Fruit fly (Drosophila melanogaster) whole organism, embryonic: ENCODE measurements around the gene Pgant2.

Experiments
- Abd-B ChIP-seq: fragments of 200-800 bp; sonication (Bioruptor generic); optimal IDR thresholded peaks from 2 replicates; lab custom pipeline; 2018; ENCODE audit warnings: missing biosample characterization, mild to moderate bottlenecking, missing genetic modification characterization, moderate library complexity
- Awh ChIP-seq: fragments of 200-800 bp; sonication (Bioruptor generic); IDR thresholded peaks from 2 replicates; pipeline ENCODE4, ENCODE4 v1.3.6; 2022; ENCODE audit warnings: missing biosample characterization, missing genetic modification characterization
- B-H2 ChIP-seq: fragments of 200-800 bp; sonication (Bioruptor generic); optimal IDR thresholded peaks from 2 replicates; lab custom pipeline; 2018; ENCODE audit warnings: missing biosample characterization, mild to moderate bottlenecking, missing genetic modification characterization
- CG10959 ChIP-seq: fragments of 200-800 bp; sonication (Bioruptor generic); IDR thresholded peaks from 2 replicates; pipeline ENCODE4 v1.3.6; 2022; ENCODE audit warnings: missing biosample characterization, missing genetic modification characterization
- CG12769 ChIP-seq: fragments of 200-800 bp; sonication (Bioruptor generic); optimal IDR thresholded peaks from 2 replicates; lab custom pipeline; 2019; ENCODE audit warnings: missing biosample characterization, mild to moderate bottlenecking, missing genetic modification characterization, moderate library complexity
- CG13424 ChIP-seq: fragments of 200-800 bp; sonication (Bioruptor generic); optimal IDR thresholded peaks from 2 replicates; lab custom pipeline; 2019; ENCODE audit warnings: missing biosample characterization, mild to moderate bottlenecking, missing genetic modification characterization, moderate library complexity
- CG14050 ChIP-seq: fragments of 200-800 bp; sonication (Bioruptor generic); IDR thresholded peaks from 3 replicates; pipeline ENCODE4 v1.3.6; 2022; ENCODE audit warnings: missing biosample characterization, missing genetic modification characterization
- CG15514 ChIP-seq: fragments of 200-800 bp; sonication (Bioruptor generic); optimal IDR thresholded peaks from 3 replicates; lab custom pipeline; 2017; ENCODE audit warnings: missing biosample characterization, missing genetic modification characterization, mild to moderate bottlenecking, moderate library complexity, missing genetic modification reagents
- CG1602 ChIP-seq: fragments of 200-800 bp; sonication (Bioruptor generic); optimal IDR thresholded peaks from 3 replicates; lab custom pipeline; 2016; ENCODE audit warnings: missing biosample characterization, missing genetic modification characterization
- CG1647 ChIP-seq: fragments of 200-800 bp; sonication (Bioruptor generic); optimal IDR thresholded peaks from 3 replicates; lab custom pipeline; 2016; ENCODE audit warnings: missing biosample characterization, missing genetic modification characterization
- CG18262 ChIP-seq: fragments of 200-800 bp; optimal IDR thresholded peaks from 3 replicates; lab custom pipeline; 2019; ENCODE audit warnings: missing biosample characterization, mild to moderate bottlenecking, missing genetic modification characterization, moderate library complexity
- CG2129 ChIP-seq: fragments of 200-800 bp; sonication (Bioruptor generic); IDR thresholded peaks from 2 replicates; pipeline ENCODE4 v1.3.6; 2022; ENCODE audit warnings: missing biosample characterization, missing genetic modification characterization; ENCODE audit not compliant: partially characterized antibody
- CG31365 ChIP-seq: fragments of 200-800 bp; sonication (Bioruptor generic); optimal IDR thresholded peaks from 2 replicates; lab custom pipeline; 2018; ENCODE audit warnings: missing biosample characterization, mild to moderate bottlenecking, missing genetic modification characterization
- CG31441 ChIP-seq: fragments of 200-800 bp; sonication (Bioruptor generic); IDR thresholded peaks from 2 replicates; pipeline ENCODE4 v1.3.6; 2022; ENCODE audit warnings: missing biosample characterization, missing genetic modification characterization
- CG4360 ChIP-seq: fragments of 200-800 bp; sonication (Bioruptor generic); IDR thresholded peaks from 2 replicates; pipeline ENCODE4 v1.3.6; 2022; ENCODE audit warnings: missing biosample characterization, missing genetic modification characterization
- CG7745 ChIP-seq: fragments of 200-800 bp; sonication (Bioruptor generic); optimal IDR thresholded peaks from 2 replicates; lab custom pipeline; 2018; ENCODE audit warnings: missing biosample characterization, mild to moderate bottlenecking, missing genetic modification characterization, moderate library complexity
- CG8478 ChIP-seq: fragments of >200 bp; optimal IDR thresholded peaks from 2 replicates; lab custom pipeline; 2018
- CkIIα-i1 ChIP-seq: fragments of 200-800 bp; sonication (Bioruptor generic); IDR thresholded peaks from 2 replicates; pipeline ENCODE4 v1.3.6; 2022; ENCODE audit warnings: missing biosample characterization, missing genetic modification characterization
- Dp ChIP-seq: fragments of 200-800 bp; sonication (Bioruptor generic); optimal IDR thresholded peaks from 2 replicates; lab custom pipeline; 2018; ENCODE audit warnings: missing biosample characterization, mild to moderate bottlenecking, missing genetic modification characterization, moderate library complexity
- Ets97D ChIP-seq: fragments of 200-800 bp; sonication (Bioruptor generic); optimal IDR thresholded peaks from 3 replicates; lab custom pipeline; 2016; ENCODE audit warnings: missing biosample characterization, missing genetic modification characterization
- GATAe ChIP-seq: fragments of 200-800 bp; sonication (Bioruptor generic); conservative IDR thresholded peaks from 2 replicates; pipeline ENCODE4 v1.3.6; 2022; ENCODE audit warnings: missing biosample characterization, missing genetic modification characterization
- Hsf ChIP-seq: fragments of 200-800 bp; sonication (Bioruptor generic); optimal IDR thresholded peaks from 3 replicates; lab custom pipeline; 2016; ENCODE audit warnings: missing biosample characterization, missing genetic modification characterization
- Lim3 ChIP-seq: fragments of 200-800 bp; sonication (Bioruptor generic); IDR thresholded peaks from 2 replicates; pipeline ENCODE4 v1.3.6; 2022; ENCODE audit warnings: missing biosample characterization, missing genetic modification characterization
- Lpt ChIP-seq: fragments of >200 bp; optimal IDR thresholded peaks from 2 replicates; lab custom pipeline; 2018; ENCODE audit warnings: missing biosample characterization, missing genetic modification characterization
- Opbp ChIP-seq: fragments of 200-800 bp; sonication (Bioruptor generic); IDR thresholded peaks from 3 replicates; pipeline ENCODE4 v1.3.6; 2022; ENCODE audit warnings: missing biosample characterization, missing genetic modification characterization; ENCODE audit not compliant: partially characterized antibody
- Scr ChIP-seq: fragments of 200-800 bp; sonication (Bioruptor generic); IDR thresholded peaks from 2 replicates; pipeline ENCODE4 v1.3.6; 2022; ENCODE audit warnings: missing biosample characterization, missing genetic modification characterization; ENCODE audit not compliant: partially characterized antibody
- Side ChIP-seq: fragments of 200-800 bp; sonication (Bioruptor generic); optimal IDR thresholded peaks from 2 replicates; lab custom pipeline; 2016; ENCODE audit warnings: missing biosample characterization, missing genetic modification characterization
- bbx ChIP-seq: fragments of 200-800 bp; sonication (Bioruptor generic); IDR thresholded peaks from 2 replicates; pipeline ENCODE4 v1.3.6; 2022; ENCODE audit warnings: missing biosample characterization, missing genetic modification characterization; ENCODE audit not compliant: partially characterized antibody
- corto ChIP-seq: fragments of 200-800 bp; sonication (Bioruptor generic); optimal IDR thresholded peaks from 2 replicates; lab custom pipeline; 2016; ENCODE audit warnings: missing biosample characterization, mild to moderate bottlenecking, missing genetic modification characterization, moderate library complexity
- crp ChIP-seq, 2 experiments: fragments of 200-800 bp; sonication (Bioruptor generic); optimal IDR thresholded peaks; 2 replicates in 1 of 2; 3 replicates in 1 of 2; lab custom pipeline; 2017; ENCODE audit warnings: missing biosample characterization in 2 of 2, missing genetic modification characterization in 2 of 2, mild to moderate bottlenecking in 1 of 2, moderate library complexity in 1 of 2
- dati ChIP-seq: fragments of 200-800 bp; sonication (Bioruptor generic); IDR thresholded peaks from 2 replicates; pipeline ENCODE4 v1.3.6; 2022; ENCODE audit warnings: missing biosample characterization, missing genetic modification characterization
- fd102C ChIP-seq: fragments of 200-800 bp; sonication (Bioruptor generic); optimal IDR thresholded peaks from 2 replicates; lab custom pipeline; 2018; ENCODE audit warnings: missing biosample characterization, mild to moderate bottlenecking, missing genetic modification characterization, moderate library complexity
- ftz-f1 ChIP-seq: fragments of 200-800 bp; sonication (Bioruptor generic); optimal IDR thresholded peaks from 2 replicates; lab custom pipeline; 2016; ENCODE audit warnings: missing biosample characterization, missing genetic modification characterization
- gfzf ChIP-seq: fragments of 200-800 bp; sonication (Bioruptor generic); optimal IDR thresholded peaks from 2 replicates; lab custom pipeline; 2016; ENCODE audit warnings: missing biosample characterization, mild to moderate bottlenecking, missing genetic modification characterization, moderate library complexity
- ind ChIP-seq: fragments of 200-800 bp; sonication (Bioruptor generic); optimal IDR thresholded peaks from 3 replicates; lab custom pipeline; 2016; ENCODE audit warnings: missing biosample characterization, missing genetic modification characterization
- kay ChIP-seq: fragments of 200-800 bp; sonication (Bioruptor generic); optimal IDR thresholded peaks from 2 replicates; lab custom pipeline; 2016; ENCODE audit warnings: missing biosample characterization, missing genetic modification characterization
- maf-S ChIP-seq: fragments of 200-800 bp; sonication (Bioruptor generic); optimal IDR thresholded peaks from 2 replicates; lab custom pipeline; 2016; ENCODE audit warnings: missing biosample characterization, missing genetic modification characterization
- nmo ChIP-seq: fragments of 200-800 bp; sonication (Bioruptor generic); optimal IDR thresholded peaks from 2 replicates; lab custom pipeline; 2018; ENCODE audit warnings: missing biosample characterization, mild to moderate bottlenecking, missing genetic modification characterization, moderate library complexity
- p53 ChIP-seq: fragments of 200-800 bp; sonication (Bioruptor generic); optimal IDR thresholded peaks from 2 replicates; lab custom pipeline; 2016; ENCODE audit warnings: missing biosample characterization, missing genetic modification characterization
- peb ChIP-seq: fragments of 200-800 bp; sonication (Bioruptor generic); IDR thresholded peaks from 2 replicates; pipeline ENCODE4 v1.3.6; 2022; ENCODE audit warnings: missing biosample characterization, missing genetic modification characterization
- schlank ChIP-seq: fragments of 200-800 bp; sonication (Bioruptor generic); optimal IDR thresholded peaks from 2 replicates; lab custom pipeline; 2018; ENCODE audit warnings: missing biosample characterization, mild to moderate bottlenecking, missing genetic modification characterization
- seq ChIP-seq: fragments of 200-800 bp; sonication (Bioruptor generic); IDR thresholded peaks from 2 replicates; pipeline ENCODE4 v1.3.6; 2022; ENCODE audit warnings: missing biosample characterization, missing genetic modification characterization
- sima ChIP-seq: fragments of 200-800 bp; sonication (Bioruptor generic); optimal IDR thresholded peaks from 2 replicates; lab custom pipeline; 2016; ENCODE audit warnings: missing biosample characterization, missing genetic modification characterization
- sob ChIP-seq: fragments of 200-800 bp; sonication (Bioruptor generic); IDR thresholded peaks from 2 replicates; pipeline ENCODE4 v1.3.6; 2022; ENCODE audit warnings: missing biosample characterization, missing genetic modification characterization
- tap ChIP-seq: fragments of 200-800 bp; optimal IDR thresholded peaks from 3 replicates; lab custom pipeline; 2019; ENCODE audit warnings: missing biosample characterization, mild to moderate bottlenecking, missing genetic modification characterization, moderate library complexity
- unpg ChIP-seq: fragments of 200-800 bp; sonication (Bioruptor generic); optimal IDR thresholded peaks from 3 replicates; lab custom pipeline; 2018; ENCODE audit warnings: missing biosample characterization, mild to moderate bottlenecking, missing genetic modification characterization, moderate library complexity
- usp ChIP-seq: fragments of >200 bp; optimal IDR thresholded peaks from 2 replicates; lab custom pipeline; 2017; ENCODE audit warnings: missing biosample characterization, missing genetic modification characterization
- vnd ChIP-seq: fragments of 200-800 bp; sonication (Bioruptor generic); IDR thresholded peaks from 3 replicates; pipeline ENCODE4 v1.3.6; 2022; ENCODE audit warnings: missing biosample characterization, missing genetic modification characterization; ENCODE audit not compliant: partially characterized antibody
- wek ChIP-seq: fragments of 200-800 bp; sonication (Bioruptor generic); optimal IDR thresholded peaks from 3 replicates; lab custom pipeline; 2018; ENCODE audit warnings: missing biosample characterization, mild to moderate bottlenecking, missing genetic modification characterization, moderate library complexity
- z ChIP-seq: fragments of 200-800 bp; sonication (Bioruptor generic); IDR thresholded peaks from 3 replicates; pipeline ENCODE4 v1.3.6; 2022; ENCODE audit warnings: missing biosample characterization, missing genetic modification characterization
- zfh1 ChIP-seq: fragments of 200-800 bp; sonication (Bioruptor generic); IDR thresholded peaks from 3 replicates; pipeline ENCODE4 v1.3.6; 2022; ENCODE audit warnings: missing biosample characterization, missing genetic modification characterization

The Pgant2 gene

dm6 chr2L:3440322-3440721, 13.8 kb upstream of the Pgant2 start (continued):
- TF ChIP-seq Lpt (GFP tag; lab: Kevin White, UChicago) (no peak), CkIIα-i1 (GFP tag; lab: Robert Waterston, UW) (peak; percentile 39; the same call in 1 of the 2 replicates), CG10959 (GFP tag; lab: Robert Waterston, UW) (no peak; the same call in 1 of the 2 replicates), CG13424 (tag; lab: Kevin White, UChicago) (peak; percentile 25), schlank (no peak), vnd (GFP tag; lab: Robert Waterston, UW) (no peak), Scr (GFP tag; lab: Robert Waterston, UW) (no peak), seq (GFP tag; lab: Robert Waterston, UW) (0 out of 2 replicates have a peak, but pooled peaks have one; percentile 38), Ets97D (GFP tag; lab: Kevin White, UChicago) (no peak), bbx (no peak), kay (GFP tag; lab: Kevin White, UChicago) (no peak), dati (peak; percentile 56; the same call in 1 of the 2 replicates), Side (peak; percentile 36), Abd-B (GFP tag; lab: Kevin White, UChicago) (peak; percentile 40), CG31441 (GFP tag; lab: Robert Waterston, UW) (peak; percentile 74), CG1602 (peak; percentile 44), unpg (GFP tag; lab: Kevin White, UChicago) (peak; percentile 61), peb (GFP tag; lab: Robert Waterston, UW) (peak; percentile 64), Lim3 (GFP tag; lab: Robert Waterston, UW) (no peak; the same call in 1 of the 2 replicates), CG8478 (no peak), ftz-f1 (GFP tag; lab: Kevin White, UChicago) (no peak), crp (GFP tag; optimal IDR thresholded peaks at IDR 0.05; lab: Kevin White, UChicago) (peak in 1 of 2 experiments; percentile 26), wek (GFP tag; lab: Kevin White, UChicago) (no peak), gfzf (GFP tag; lab: Kevin White, UChicago) (no peak), Opbp (GFP tag; lab: Robert Waterston, UW) (no peak), CG15514 (GFP tag; lab: Kevin White, UChicago) (peak; percentile 48), nmo (GFP tag; lab: Kevin White, UChicago) (peak; percentile 33), Dp (GFP tag; lab: Kevin White, UChicago) (no peak), sima (GFP tag; lab: Kevin White, UChicago) (no peak), B-H2 (no peak), CG1647 (GFP tag; lab: Kevin White, UChicago) (no peak), GATAe (GFP tag; lab: Robert Waterston, UW) (no peak), zfh1 (peak; percentile 71), p53 (no peak), CG7745 (tag; lab: Kevin White, UChicago) (no peak), CG4360 (GFP tag; lab: Robert Waterston, UW) (peak; percentile 53; the same call in 1 of the 2 replicates), maf-S (GFP tag; lab: Kevin White, UChicago) (peak; percentile 35), Awh (GFP tag; lab: Robert Waterston, UW) (peak; percentile 86), CG14050 (GFP tag; lab: Robert Waterston, UW) (peak; percentile 37; the same call in 1 of the 3 replicates), CG18262 (peak; percentile 65), CG31365 (tag; lab: Kevin White, UChicago) (peak; percentile 28), tap (tag; lab: Kevin White, UChicago) (peak; percentile 72), CG2129 (GFP tag; lab: Robert Waterston, UW) (no peak), Hsf (no peak), CG12769 (tag; lab: Kevin White, UChicago) (peak; percentile 86), corto (GFP tag; lab: Kevin White, UChicago) (no peak), sob (GFP tag; lab: Robert Waterston, UW) (peak; percentile 79), z (GFP tag; lab: Robert Waterston, UW) (no peak), usp (no peak), fd102C (no peak), ind (peak; percentile 77)
